Fruit fly (Drosophila melanogaster) Kc167 (cell line): ENCODE data around the gene hzg.

Source experiments
- Myc ChIP-seq: fragments of >200 bp; optimal IDR thresholded peaks from 2 replicates; lab custom pipeline; 2017; ENCODE audit warnings: missing external identifiers
- Sin3A ChIP-seq: fragments of >200 bp; optimal IDR thresholded peaks from 2 replicates; lab custom pipeline; 2018; ENCODE audit warnings: missing external identifiers
- h ChIP-seq: fragments of >200 bp; optimal IDR thresholded peaks from 3 replicates; lab custom pipeline; 2018; ENCODE audit warnings: missing external identifiers
- insv ChIP-seq: fragments of >200 bp; optimal IDR thresholded peaks from 3 replicates; lab custom pipeline; 2018; ENCODE audit warnings: missing external identifiers
- psq ChIP-seq: fragments of >200 bp; optimal IDR thresholded peaks from 2 replicates; lab custom pipeline; 2017; ENCODE audit warnings: missing external identifiers
- ttk ChIP-seq: sonication (Bioruptor generic); optimal IDR thresholded peaks from 2 replicates; lab custom pipeline; 2017; ENCODE audit warnings: missing external identifiers

The hzg gene

DNA sequence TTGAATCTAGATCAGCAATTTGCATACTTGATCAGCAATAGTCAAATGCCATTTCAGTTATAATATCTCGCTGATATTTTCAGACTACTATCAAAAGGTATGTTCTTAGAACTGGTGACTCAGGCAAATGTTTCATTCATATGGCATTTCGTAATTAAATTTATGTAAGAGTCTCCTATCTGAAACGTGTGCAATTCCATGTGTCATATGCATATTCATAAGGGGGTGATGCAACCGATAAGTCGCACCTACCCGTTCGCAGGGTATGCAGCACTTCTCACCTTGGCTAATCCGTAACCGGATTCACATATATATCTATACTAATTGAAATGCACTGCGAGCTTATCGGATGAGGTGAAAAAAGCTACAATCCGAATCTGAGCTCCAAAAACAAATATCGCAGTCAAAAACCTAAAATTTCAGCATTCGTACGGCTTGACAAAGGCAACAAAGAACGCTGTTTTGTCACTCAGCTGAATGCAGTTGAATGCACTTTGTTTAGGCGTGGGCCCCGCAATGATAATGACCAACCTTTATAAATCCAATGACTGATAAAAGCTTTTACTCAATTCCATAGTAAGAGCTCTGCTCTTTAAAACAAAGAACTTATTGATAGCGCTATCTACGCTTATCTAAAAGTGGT, 33.3 kb upstream of the hzg start:
- no peak for TF ChIP-seq h (lab: Kevin White, UChicago)

DNA sequence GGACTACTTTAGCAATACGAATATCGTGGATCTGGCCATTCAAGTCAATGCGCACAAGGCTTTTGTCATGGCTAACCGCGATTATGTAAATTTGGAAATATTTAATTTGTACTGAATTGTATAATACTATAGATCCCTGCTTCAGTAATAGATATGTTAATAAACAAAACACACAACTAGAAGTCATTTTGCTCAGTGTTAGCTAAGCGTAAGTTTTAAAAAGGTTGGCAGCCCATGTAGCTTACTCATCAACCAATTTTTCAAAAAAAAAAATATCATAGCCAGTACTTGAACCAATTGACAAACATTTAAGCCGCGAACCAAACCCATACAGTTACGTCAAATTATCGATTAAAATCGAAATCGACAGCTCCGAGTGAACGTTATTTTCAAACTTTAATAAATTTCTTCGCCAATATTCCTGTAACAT, 32.5 kb upstream of the hzg start:
- no peak for TF ChIP-seq Sin3A (lab: Kevin White, UChicago)
- TF ChIP-seq Myc (lab: Kevin White, UChicago) = no peak
- TF ChIP-seq h (lab: Kevin White, UChicago) = no peak
- TF ChIP-seq psq (lab: Kevin White, UChicago) = no peak
- no peak for TF ChIP-seq insv (lab: Kevin White, UChicago)
- TF ChIP-seq ttk (lab: Kevin White, UChicago) = no peak

DNA sequence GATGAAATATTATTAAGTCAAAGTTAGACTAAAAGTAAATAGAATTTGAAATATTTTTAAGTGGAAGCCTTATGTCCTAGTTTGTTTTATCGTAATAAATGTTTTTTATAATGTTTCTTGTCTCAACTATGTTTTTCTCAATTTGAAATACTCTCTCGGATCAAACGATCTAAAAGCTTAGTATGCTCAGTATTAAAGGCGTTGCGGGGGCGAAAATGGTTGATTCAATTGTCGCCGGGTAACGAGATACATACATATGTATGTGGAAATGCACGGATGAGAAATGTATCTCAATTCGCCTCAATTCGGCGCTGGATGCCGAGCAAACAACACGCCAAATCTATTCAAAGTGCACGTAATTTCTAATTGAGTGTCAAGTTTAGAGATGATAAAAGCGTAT, 30.6 kb upstream of the hzg start, which contains the start of gene CG5895:
TSS of gene CG5895 (plus strand) at position 301 of the 400 bp plus-strand sequence.
- TF ChIP-seq Myc (lab: Kevin White, UChicago) = no peak
- TF ChIP-seq psq (lab: Kevin White, UChicago) = no peak
- TF ChIP-seq insv (lab: Kevin White, UChicago) = no peak
- no peak for TF ChIP-seq h (lab: Kevin White, UChicago)
- no peak for TF ChIP-seq ttk (lab: Kevin White, UChicago)
- TF ChIP-seq Sin3A (lab: Kevin White, UChicago) = no peak

DNA sequence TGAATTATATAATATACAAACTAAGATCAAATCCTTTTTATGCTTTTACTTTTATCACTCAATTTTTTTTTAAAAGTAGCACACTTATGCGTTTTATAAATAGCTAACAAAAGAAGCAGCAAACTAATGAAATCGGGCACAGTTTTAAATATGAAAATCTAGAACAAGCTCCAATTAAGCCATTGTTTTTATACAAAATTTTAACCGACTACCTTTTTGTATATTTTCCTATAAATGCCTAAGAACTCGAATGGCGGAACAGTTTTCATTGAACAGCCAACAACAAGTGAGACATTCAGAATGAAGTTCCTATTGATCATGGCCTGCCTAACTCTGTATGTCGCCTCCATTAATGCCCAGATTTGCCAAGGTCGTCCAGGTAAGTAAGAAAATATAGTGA, 29.7 kb upstream of the hzg start, which contains the start of gene CG42538:
TSS of gene CG42538 (plus strand) at position 301 of the 400 bp plus-strand sequence.
- TF ChIP-seq Sin3A (lab: Kevin White, UChicago) = no peak
- no peak for TF ChIP-seq psq (lab: Kevin White, UChicago)
- no peak for TF ChIP-seq ttk (lab: Kevin White, UChicago)
- TF ChIP-seq h (lab: Kevin White, UChicago) = no peak
- no peak for TF ChIP-seq insv (lab: Kevin White, UChicago)
- TF ChIP-seq Myc (lab: Kevin White, UChicago) = no peak

DNA sequence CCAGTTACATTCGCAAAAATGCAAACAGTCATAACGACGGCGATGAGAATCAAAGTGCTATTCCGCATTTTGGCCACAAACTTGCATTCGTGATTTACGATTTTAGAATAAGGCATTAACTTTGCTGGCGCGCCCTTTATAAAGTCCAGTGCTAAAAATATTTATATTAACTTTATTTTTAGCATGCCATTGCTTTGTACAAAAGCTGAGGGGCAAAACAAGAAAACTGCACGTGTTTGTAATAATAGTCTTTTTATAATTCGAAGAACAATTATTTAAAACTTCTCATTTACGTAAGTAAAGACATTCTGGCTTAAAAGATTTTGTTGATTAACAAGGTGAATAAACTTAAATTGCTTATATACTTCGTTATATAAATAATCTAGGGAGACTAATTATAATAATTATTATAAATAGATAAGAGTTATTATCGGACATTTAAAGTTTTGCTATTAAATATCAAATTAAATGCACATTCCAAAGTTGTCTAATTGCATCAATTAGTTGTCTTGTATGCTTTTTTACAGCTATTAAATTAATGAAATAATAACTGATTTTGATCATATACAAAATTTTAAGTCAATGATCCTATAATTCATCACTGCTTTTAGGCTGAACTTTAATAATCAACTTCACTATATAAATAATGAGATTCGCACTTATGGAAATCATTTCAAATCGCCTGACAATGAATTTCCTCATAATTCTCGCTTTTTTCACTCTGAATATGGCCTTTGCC, 28.7 kb upstream of the hzg start, which contains the start of the genes CG42717 and CG42716:
TSS of gene CG42717 (minus strand) at position 101 of the 739 bp plus-strand sequence.
TSS of gene CG42716 (plus strand) at position 689 of the 739 bp plus-strand sequence.
- TF ChIP-seq insv (lab: Kevin White, UChicago) = no peak
- TF ChIP-seq ttk (lab: Kevin White, UChicago) = no peak

DNA sequence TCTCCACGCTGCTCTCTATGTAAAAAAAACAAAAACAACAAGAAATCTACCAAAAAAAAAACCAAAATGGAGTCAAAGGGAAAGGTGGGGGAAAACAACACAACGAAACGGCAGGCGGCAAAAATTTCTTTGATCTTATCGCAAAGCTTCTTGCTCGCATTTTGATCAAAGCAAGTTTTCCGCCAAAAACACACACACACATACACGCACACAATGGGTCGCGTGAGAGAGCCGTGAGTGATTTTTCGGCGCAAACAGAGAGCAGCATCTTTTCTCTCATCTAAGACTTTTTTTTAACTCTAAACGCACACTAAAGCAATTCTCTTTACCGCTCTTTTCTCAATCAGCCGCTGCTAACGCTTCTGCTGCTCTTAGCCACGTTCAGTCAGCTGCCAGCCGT, 24.4 kb upstream of the hzg start:
- TF ChIP-seq Myc (lab: Kevin White, UChicago) (no peak), insv (lab: Kevin White, UChicago) (no peak), Sin3A (lab: Kevin White, UChicago) (no peak), psq (lab: Kevin White, UChicago) (no peak), h (lab: Kevin White, UChicago) (no peak), ttk (lab: Kevin White, UChicago) (no peak)

DNA sequence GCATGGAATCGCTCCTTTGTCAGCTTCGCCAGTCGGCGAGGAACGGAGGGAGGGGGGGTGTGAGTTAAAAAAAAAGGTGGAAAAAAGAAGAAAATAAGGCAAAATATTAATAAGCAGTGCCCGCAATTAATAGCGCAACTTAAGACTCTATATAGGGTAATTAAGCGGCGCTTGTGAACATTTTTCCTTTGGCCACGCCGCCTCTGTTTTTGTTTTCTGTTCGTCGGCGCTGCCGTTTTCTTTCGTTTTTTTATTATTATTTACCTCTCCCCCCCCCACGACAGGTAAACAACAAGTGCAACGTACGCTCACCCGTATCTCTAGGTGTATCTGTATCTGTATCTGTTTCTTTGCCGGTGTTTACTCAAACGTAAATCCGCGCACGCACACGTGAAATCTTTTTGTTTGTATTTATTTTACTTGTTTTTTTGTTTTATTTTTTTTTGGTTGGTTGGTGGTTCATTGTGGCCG, 22.7 kb upstream of the hzg start:
- TF ChIP-seq h (lab: Kevin White, UChicago) = no peak
- TF ChIP-seq Sin3A (lab: Kevin White, UChicago) = no peak
- TF ChIP-seq psq (lab: Kevin White, UChicago) = no peak
- no peak for TF ChIP-seq insv (lab: Kevin White, UChicago)
- no peak for TF ChIP-seq Myc (lab: Kevin White, UChicago)
- TF ChIP-seq ttk (lab: Kevin White, UChicago) = no peak

DNA sequence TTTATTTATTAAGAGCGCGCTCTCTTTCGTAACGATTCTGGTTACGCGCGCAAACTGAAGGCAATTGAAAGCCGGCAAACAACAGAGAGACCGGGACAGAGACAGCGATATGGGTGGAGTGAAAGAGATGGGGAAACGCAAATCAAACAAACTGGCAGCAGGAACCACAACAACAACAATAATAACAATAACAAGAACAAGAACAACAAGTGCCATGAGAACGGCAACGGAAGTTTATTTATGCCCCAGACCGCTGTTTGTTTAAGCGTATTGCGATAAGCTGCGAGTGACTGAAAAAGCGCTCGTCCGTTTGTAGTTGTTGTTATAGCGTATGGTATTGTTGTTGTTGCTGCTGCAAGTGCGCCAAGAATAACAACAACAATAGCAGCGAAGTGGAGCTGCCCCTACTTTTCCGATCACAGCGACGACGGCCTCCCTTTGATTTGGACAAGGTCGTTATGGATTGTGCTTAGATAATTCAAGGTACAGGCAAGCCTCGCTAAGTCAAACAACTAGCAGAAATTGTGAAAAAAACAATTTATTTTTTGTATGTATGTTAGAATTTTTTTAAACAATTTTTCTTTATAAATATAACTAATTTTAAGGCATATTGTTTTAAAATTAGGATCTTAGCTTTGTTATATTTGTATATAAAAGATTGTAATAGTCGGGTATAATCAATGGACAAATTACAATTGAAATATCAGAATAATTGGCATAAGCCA, 21.7 kb upstream of the hzg start:
- TF ChIP-seq h (lab: Kevin White, UChicago) = no peak
- TF ChIP-seq insv (lab: Kevin White, UChicago) = no peak
- no peak for TF ChIP-seq psq (lab: Kevin White, UChicago)
- TF ChIP-seq ttk (lab: Kevin White, UChicago) = no peak
- no peak for TF ChIP-seq Myc (lab: Kevin White, UChicago)
- no peak for TF ChIP-seq Sin3A (lab: Kevin White, UChicago)

DNA sequence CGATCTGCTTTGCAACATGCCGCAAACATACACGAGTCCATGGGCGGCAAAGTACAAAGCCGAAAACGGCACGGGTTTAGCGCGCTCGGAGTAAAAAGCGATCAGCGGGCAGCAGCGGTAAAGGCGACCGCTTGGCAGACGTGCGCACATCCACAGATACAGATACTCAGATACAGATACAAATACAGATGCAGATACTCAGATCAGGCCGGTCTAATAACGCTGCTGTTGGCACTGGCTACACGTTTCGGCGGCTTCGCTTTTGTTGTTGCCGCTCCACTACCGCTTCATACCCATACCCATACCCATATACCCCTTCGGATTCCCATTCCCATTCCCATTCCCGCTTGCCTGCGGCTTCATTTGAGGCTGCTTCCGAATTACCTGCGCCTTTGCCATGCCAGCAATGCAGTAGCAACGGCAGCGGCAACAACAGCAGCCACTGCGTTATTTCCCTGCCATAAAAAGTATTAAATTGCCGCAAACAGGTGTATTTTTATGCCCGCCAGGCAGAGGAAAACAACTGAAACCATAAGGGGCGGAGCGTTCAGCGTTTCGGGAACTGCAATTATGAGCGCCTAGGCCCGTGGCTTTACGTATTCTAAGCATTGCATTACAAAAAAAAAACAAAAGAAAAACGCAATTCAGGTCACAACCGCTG, 20.6 kb upstream of the hzg start:
- TF ChIP-seq psq (lab: Kevin White, UChicago) (no peak), insv (lab: Kevin White, UChicago) (no peak), Sin3A (lab: Kevin White, UChicago) (no peak), ttk (lab: Kevin White, UChicago) (no peak)

DNA sequence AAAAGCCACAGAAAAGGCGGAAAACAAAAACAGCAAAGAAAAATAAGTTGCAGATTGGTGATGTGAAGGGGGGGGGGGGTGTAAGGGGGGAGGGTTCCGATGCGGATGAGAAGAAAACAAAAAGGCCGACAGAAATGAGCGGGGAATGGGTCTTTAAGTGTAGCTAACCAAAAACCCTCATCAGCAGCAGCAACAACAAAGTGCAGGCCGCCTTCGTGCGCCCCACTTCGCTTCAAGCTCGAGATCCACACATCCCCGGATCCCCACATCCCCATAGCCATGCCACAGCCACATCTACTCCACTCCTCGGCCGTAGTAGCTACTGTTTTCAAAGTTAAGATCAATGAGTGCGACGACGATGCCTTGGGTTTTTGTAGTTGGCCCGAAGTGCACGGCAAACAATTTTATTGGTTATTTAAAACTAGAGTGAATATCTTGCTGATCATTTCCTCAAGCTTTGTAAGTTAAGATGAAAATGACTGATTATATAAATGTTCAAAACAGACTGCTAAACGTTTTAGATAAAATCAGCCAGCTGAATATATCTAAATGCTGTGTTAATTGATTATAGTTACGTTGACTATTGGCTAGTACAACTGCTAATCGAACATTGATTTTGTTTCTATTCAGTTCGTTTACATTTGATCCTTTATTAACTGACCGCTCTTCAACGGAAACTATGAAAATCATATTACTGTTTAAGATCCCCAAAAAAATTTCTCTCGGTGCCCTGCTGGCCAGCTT, 19.9 kb upstream of the hzg start:
- TF ChIP-seq Sin3A (lab: Kevin White, UChicago) (no peak), psq (lab: Kevin White, UChicago) (no peak)
